Fruit fly (Drosophila melanogaster): ENCODE data around the gene BTBD9.

DNA sequence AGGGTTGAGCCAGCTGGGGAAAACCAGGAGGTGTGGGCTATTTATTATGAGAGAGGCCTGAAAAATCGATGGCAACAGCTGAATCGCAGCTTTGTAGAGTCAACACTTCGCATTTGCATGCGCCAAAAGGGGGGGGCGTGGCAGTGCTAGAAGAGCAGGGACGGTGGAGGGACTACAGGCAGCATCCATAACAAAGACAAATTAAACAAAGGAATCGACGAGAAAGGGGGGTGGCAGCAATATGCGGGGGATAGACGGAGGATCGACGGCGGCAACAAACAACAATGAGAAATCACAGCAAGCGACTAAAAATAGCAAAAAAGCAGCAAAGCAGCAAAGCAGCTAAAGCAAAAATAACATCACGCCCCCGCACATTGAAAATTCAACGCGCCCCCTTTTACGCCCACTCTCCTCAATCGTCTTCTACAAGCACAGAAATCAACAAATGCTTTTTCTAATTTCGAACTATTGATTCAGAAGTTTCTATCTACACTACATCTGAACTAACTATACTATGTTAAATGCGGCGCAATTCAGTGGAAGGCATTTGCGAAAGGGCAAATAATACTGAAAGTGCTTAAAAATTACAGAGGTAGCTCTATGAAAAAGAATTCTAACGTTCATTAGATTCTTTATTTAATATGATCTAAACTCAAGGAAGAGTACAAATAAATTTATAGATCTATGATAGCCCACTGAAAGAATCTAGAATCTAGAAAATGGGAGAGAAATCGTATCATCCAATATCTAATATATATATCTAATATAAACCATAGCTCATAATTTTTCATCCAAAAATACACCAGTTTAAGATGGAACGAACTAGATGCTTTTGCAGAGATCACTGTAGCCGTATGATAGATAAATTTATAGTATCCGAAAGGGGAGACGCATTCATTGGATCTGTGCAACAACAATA, 33.3 kb upstream of the BTBD9 start:
- TF ChIP-seq CTCF (optimal IDR thresholded peaks at IDR 0.05) = no peak
- TF ChIP-seq CG8478 (optimal IDR thresholded peaks at IDR 0.05) = no peak
